Fruit fly (Drosophila melanogaster): ENCODE data around the gene CG15258.

- TF ChIP-seq Sin3A (optimal IDR thresholded peaks at IDR 0.05): no peak
- no peak for TF ChIP-seq h (optimal IDR thresholded peaks at IDR 0.05)
- no peak for TF ChIP-seq insv (optimal IDR thresholded peaks at IDR 0.05)
- TF ChIP-seq psq (optimal IDR thresholded peaks at IDR 0.05): no peak
- TF ChIP-seq ttk (optimal IDR thresholded peaks at IDR 0.05): no peak
- TF ChIP-seq Myc (optimal IDR thresholded peaks at IDR 0.05): no peak
Observed at dm6 chr2L:15405919-15406318, 44.5 kb upstream of the CG15258 start.

Data from Kc167 (cell line).